Worm (Caenorhabditis elegans) whole organism, L3 larva: Measurements from ENCODE around the gene sri-30.

Experiments
- aly-2 ChIP-seq: fragments of 150-350 bp; optimal IDR thresholded peaks from 2 replicates; lab custom pipeline; 2014; ENCODE audit warnings: missing biosample characterization, missing genetic modification characterization
- ama-1 ChIP-seq: fragments of 150-350 bp; optimal IDR thresholded peaks from 2 replicates; lab custom pipeline; 2018
- ceh-16 ChIP-seq: sonication (generic microtip); optimal IDR thresholded peaks from 2 replicates; lab custom pipeline; 2017; ENCODE audit warnings: missing biosample characterization, missing genetic modification characterization
- ceh-82 ChIP-seq: fragments of 150-350 bp; optimal IDR thresholded peaks from 2 replicates; lab custom pipeline; 2014; ENCODE audit warnings: missing biosample characterization, missing genetic modification characterization
- ceh-9 ChIP-seq: sonication (generic microtip); optimal IDR thresholded peaks from 2 replicates; lab custom pipeline; 2018; ENCODE audit warnings: missing biosample characterization, missing genetic modification characterization
- daf-12 ChIP-seq: fragments of 150-350 bp; optimal IDR thresholded peaks from 2 replicates; lab custom pipeline; 2014; ENCODE audit warnings: missing biosample characterization, missing genetic modification reagents, missing genetic modification characterization
- egl-27 ChIP-seq: sonication (generic microtip); optimal IDR thresholded peaks from 4 replicates; lab custom pipeline; 2017; ENCODE audit warnings: missing biosample characterization, missing genetic modification reagents, missing genetic modification characterization
- elt-1 ChIP-seq: fragments of 150-350 bp; optimal IDR thresholded peaks from 2 replicates; lab custom pipeline; 2014; ENCODE audit warnings: missing biosample characterization, missing genetic modification characterization
- elt-3 ChIP-seq, 3 experiments: fragments of 150-350 bp in 1 of 3; sonication (generic microtip) in 2 of 3; optimal IDR thresholded peaks; 2 replicates in 2 of 3; 4 replicates in 1 of 3; lab custom pipeline; 2014 to 2017; ENCODE audit warnings: missing biosample characterization in 3 of 3, missing genetic modification characterization in 3 of 3
- fkh-10 ChIP-seq: sonication (generic microtip); optimal IDR thresholded peaks from 2 replicates; lab custom pipeline; 2017; ENCODE audit warnings: missing biosample characterization, missing genetic modification reagents, missing genetic modification characterization
- fkh-2 ChIP-seq: fragments of 150-350 bp; optimal IDR thresholded peaks from 2 replicates; lab custom pipeline; 2014; ENCODE audit warnings: missing biosample characterization, missing genetic modification reagents, missing genetic modification characterization
- fos-1 ChIP-seq: fragments of 150-350 bp; optimal IDR thresholded peaks from 2 replicates; lab custom pipeline; 2014; ENCODE audit warnings: missing biosample characterization, missing genetic modification characterization
- hmg-11 ChIP-seq: sonication (generic microtip); optimal IDR thresholded peaks from 2 replicates; lab custom pipeline; 2016; ENCODE audit warnings: missing genetic modification characterization, missing compliant biosample characterization
- jun-1 ChIP-seq: fragments of 150-350 bp; optimal IDR thresholded peaks from 2 replicates; lab custom pipeline; 2014; ENCODE audit warnings: missing biosample characterization, missing genetic modification reagents, missing genetic modification characterization
- lin-15B ChIP-seq: fragments of 150-350 bp; optimal IDR thresholded peaks from 2 replicates; lab custom pipeline; 2014; ENCODE audit warnings: missing biosample characterization, missing genetic modification characterization
- lsy-12 ChIP-seq: sonication (generic microtip); optimal IDR thresholded peaks from 2 replicates; lab custom pipeline; 2016; ENCODE audit warnings: mild to moderate bottlenecking, missing genetic modification characterization, missing compliant biosample characterization
- mdl-1 ChIP-seq: fragments of 150-350 bp; optimal IDR thresholded peaks from 2 replicates; lab custom pipeline; 2014; ENCODE audit warnings: missing biosample characterization, missing genetic modification characterization
- mml-1 ChIP-seq: fragments of 150-350 bp; sonication (generic microtip); optimal IDR thresholded peaks from 3 replicates; lab custom pipeline; 2014; ENCODE audit warnings: missing biosample characterization, missing genetic modification characterization
- nhr-11 ChIP-seq: fragments of 150-350 bp; optimal IDR thresholded peaks from 2 replicates; lab custom pipeline; 2014; ENCODE audit warnings: missing biosample characterization, missing genetic modification characterization
- nhr-12 ChIP-seq: fragments of 150-350 bp; optimal IDR thresholded peaks from 2 replicates; lab custom pipeline; 2014; ENCODE audit warnings: missing biosample characterization, missing genetic modification characterization
- nhr-23 ChIP-seq: fragments of 150-350 bp; optimal IDR thresholded peaks from 2 replicates; lab custom pipeline; 2014; ENCODE audit warnings: missing biosample characterization, missing genetic modification reagents, missing genetic modification characterization
- nhr-237 ChIP-seq: fragments of 150-350 bp; optimal IDR thresholded peaks from 2 replicates; lab custom pipeline; 2014; ENCODE audit warnings: missing biosample characterization, missing genetic modification characterization
- nhr-25 ChIP-seq: sonication (generic microtip); optimal IDR thresholded peaks from 2 replicates; lab custom pipeline; 2017; ENCODE audit warnings: missing biosample characterization, missing genetic modification characterization
- nhr-43 ChIP-seq: sonication (generic microtip); optimal IDR thresholded peaks from 2 replicates; lab custom pipeline; 2016; ENCODE audit warnings: mild to moderate bottlenecking, missing genetic modification characterization, missing compliant biosample characterization; ENCODE audit not compliant: poor library complexity, severe bottlenecking
- nhr-67 ChIP-seq: fragments of 150-350 bp; optimal IDR thresholded peaks from 2 replicates; lab custom pipeline; 2014; ENCODE audit warnings: missing biosample characterization, missing genetic modification characterization
- nhr-76 ChIP-seq: fragments of 150-350 bp; sonication (generic microtip); optimal IDR thresholded peaks from 5 replicates; lab custom pipeline; 2014; ENCODE audit warnings: missing biosample characterization, missing genetic modification characterization
- pha-4 ChIP-seq: fragments of 150-350 bp; optimal IDR thresholded peaks from 2 replicates; lab custom pipeline; 2014; ENCODE audit warnings: missing biosample characterization, missing genetic modification reagents, missing genetic modification characterization
- pqm-1 ChIP-seq: fragments of 150-350 bp; optimal IDR thresholded peaks from 2 replicates; lab custom pipeline; 2017; ENCODE audit warnings: missing biosample characterization, missing genetic modification characterization, inconsistent platforms
- skn-1 ChIP-seq: fragments of 150-350 bp; optimal IDR thresholded peaks from 2 replicates; lab custom pipeline; 2014; ENCODE audit warnings: missing biosample characterization, missing genetic modification characterization
- snpc-4 ChIP-seq: fragments of 150-350 bp; optimal IDR thresholded peaks from 2 replicates; lab custom pipeline; 2014; ENCODE audit warnings: missing biosample characterization, missing genetic modification characterization
- tbx-2 ChIP-seq: sonication (generic microtip); optimal IDR thresholded peaks from 2 replicates; lab custom pipeline; 2016; ENCODE audit warnings: mild to moderate bottlenecking, missing genetic modification characterization, missing compliant biosample characterization
- unc-39 ChIP-seq: sonication (generic microtip); optimal IDR thresholded peaks from 4 replicates; lab custom pipeline; 2017; ENCODE audit warnings: missing biosample characterization, missing genetic modification characterization
- unc-62 ChIP-seq: fragments of 150-350 bp; sonication (generic microtip); optimal IDR thresholded peaks from 4 replicates; lab custom pipeline; 2014; ENCODE audit warnings: missing biosample characterization, missing genetic modification reagents, missing genetic modification characterization
- zag-1 ChIP-seq: fragments of 150-350 bp; optimal IDR thresholded peaks from 2 replicates; lab custom pipeline; 2014; ENCODE audit warnings: missing biosample characterization, missing genetic modification characterization
- ztf-11 ChIP-seq: fragments of 150-350 bp; optimal IDR thresholded peaks from 2 replicates; lab custom pipeline; 2014; ENCODE audit warnings: missing biosample characterization, missing genetic modification characterization
- ztf-4 ChIP-seq: fragments of 150-350 bp; optimal IDR thresholded peaks from 2 replicates; lab custom pipeline; 2014; ENCODE audit warnings: missing biosample characterization, missing genetic modification characterization

sri-30 gene

ce11 chrII:3045875-3046274, at the start of gene sri-30:
Gene sri-30 (plus strand): TSS chrII:3046175.
- no peak for TF ChIP-seq nhr-237 (tag; lab: Kevin White, UChicago)
- TF ChIP-seq skn-1 (tag; lab: Kevin White, UChicago): no peak

DNA sequence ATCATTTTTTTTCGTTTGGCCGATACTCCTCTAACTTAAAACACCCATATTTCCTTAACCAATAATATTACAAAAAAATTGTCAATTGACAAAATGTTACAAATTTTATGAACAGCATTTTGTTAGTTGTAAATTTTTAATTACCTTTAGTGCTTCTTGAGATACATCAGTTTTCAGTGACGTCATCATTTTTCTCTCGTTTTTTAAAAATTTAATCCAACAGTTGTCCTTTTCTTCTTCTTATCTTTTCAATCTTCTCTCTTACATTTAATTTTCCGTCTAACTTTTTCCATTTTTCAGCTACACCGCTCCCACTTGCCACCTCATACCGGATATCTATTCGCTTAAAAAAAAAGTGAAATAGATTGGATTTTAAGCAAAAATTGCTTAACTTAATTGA, 49.3 kb upstream of the sri-30 start, which contains the start of gene lido-8:
Gene lido-8 (plus strand): TSS at position 301 of the 400 bp plus-strand sequence.
- TF ChIP-seq unc-39 (tag; lab: Kevin White, UChicago) (no peak), ztf-11 (tag; lab: Kevin White, UChicago) (no peak), elt-3 (tag; optimal IDR thresholded peaks at IDR 0.05; lab: Kevin White, UChicago) (no peak), zag-1 (no peak), fos-1 (tag; lab: Kevin White, UChicago) (no peak), nhr-67 (no peak), mdl-1 (tag; lab: Kevin White, UChicago) (no peak), snpc-4 (no peak), unc-62 (GFP tag; lab: Kevin White, UChicago) (no peak), pqm-1 (no peak), nhr-43 (tag; lab: Kevin White, UChicago) (no peak), lin-15B (no peak), aly-2 (tag; lab: Kevin White, UChicago) (no peak), lsy-12 (tag; lab: Kevin White, UChicago) (no peak), nhr-25 (no peak), hmg-11 (no peak), jun-1 (tag; lab: Kevin White, UChicago) (no peak)

DNA sequence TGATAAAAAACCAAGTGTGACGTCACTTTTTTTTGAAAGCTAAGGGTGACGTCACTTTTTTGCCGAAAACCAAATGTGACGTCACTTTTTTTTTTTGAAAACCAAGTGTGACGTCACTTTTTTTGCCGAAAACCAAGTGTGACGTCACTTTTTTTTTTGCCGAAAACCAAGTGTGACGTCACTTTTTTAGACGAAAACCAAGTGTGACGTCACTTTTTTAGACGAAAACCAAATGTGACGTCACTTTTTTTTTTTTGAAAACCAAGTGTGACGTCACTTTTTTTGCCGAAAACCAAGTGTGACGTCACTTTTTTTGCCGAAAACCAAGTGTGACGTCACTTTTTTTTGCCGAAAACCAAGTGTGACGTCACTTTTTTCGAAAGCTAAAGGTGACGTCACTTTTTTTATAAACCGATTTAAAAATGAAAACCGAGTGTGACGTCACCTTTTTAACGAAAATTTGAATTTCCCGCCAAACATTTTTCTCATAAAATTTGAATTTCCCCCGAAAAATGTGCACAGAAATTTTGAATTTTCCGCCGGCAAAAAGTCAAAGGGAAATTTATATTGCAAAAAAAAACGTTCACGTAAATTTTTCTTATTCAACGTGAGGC, 48.0 kb upstream of the sri-30 start:
- TF ChIP-seq lin-15B (no peak), egl-27 (tag; lab: Kevin White, UChicago) (no peak), jun-1 (tag; lab: Kevin White, UChicago) (no peak), mml-1 (tag; lab: Kevin White, UChicago) (no peak), elt-1 (no peak), nhr-67 (no peak), nhr-11 (tag; lab: Kevin White, UChicago) (no peak), ceh-82 (tag; lab: Kevin White, UChicago) (no peak), ceh-16 (tag; lab: Kevin White, UChicago) (no peak), nhr-43 (tag; lab: Kevin White, UChicago) (no peak), elt-3 (tag; optimal IDR thresholded peaks at IDR 0.05; lab: Kevin White, UChicago) (no peak), hmg-11 (no peak), daf-12 (tag; lab: Kevin White, UChicago) (no peak), snpc-4 (no peak), unc-39 (tag; lab: Kevin White, UChicago) (no peak), nhr-12 (tag; lab: Kevin White, UChicago) (no peak), aly-2 (tag; lab: Kevin White, UChicago) (no peak), fkh-10 (GFP tag; lab: Kevin White, UChicago) (no peak), nhr-23 (tag; lab: Kevin White, UChicago) (no peak)

DNA sequence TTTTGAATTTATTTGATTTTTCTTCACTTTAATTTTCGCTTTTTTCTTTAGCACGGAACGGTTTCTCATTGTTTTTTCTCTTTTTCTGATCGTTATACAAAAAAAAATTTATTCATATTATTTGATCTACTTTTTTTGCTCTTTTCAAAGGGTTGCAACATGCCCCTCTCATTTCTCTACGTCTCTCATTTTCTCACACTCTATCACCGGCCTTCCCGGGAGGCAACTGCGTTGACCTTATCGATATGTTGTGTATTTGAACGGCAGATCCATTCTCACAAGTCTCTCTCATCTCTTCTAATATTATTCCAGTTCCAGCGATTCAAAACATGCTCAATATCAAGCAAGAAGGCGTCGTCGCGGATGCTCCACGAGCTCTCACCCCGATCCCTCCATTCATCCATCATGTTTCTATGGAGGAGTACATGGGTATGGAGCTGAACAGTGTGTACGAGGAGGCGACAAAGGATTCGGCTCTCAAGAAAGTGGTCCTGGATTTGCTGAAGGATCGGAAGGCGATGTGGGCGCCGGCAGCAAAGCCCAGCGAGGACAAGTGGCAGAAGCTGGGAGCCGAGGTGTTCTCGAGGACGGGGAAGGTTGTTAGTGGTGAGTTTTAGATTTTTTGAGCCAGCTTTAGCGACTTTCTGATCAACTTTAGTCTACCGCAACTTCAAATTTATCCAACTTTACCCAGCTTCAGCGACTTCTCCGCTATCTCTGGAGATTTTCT, 45.3 kb upstream of the sri-30 start, which contains the start of gene lido-9:
Gene lido-9 (plus strand): TSS at position 234 of the 730 bp plus-strand sequence.
- TF ChIP-seq ztf-4 (tag; lab: Kevin White, UChicago) (no peak), ama-1 (lab: Kevin White, UChicago) (no peak), pha-4 (no peak), mml-1 (tag; lab: Kevin White, UChicago) (no peak), nhr-11 (tag; lab: Kevin White, UChicago) (no peak), snpc-4 (no peak), ceh-82 (tag; lab: Kevin White, UChicago) (no peak), skn-1 (tag; lab: Kevin White, UChicago) (no peak), nhr-76 (no peak), elt-3 (tag; optimal IDR thresholded peaks at IDR 0.05; lab: Kevin White, UChicago) (no peak), tbx-2 (tag; lab: Kevin White, UChicago) (no peak), aly-2 (tag; lab: Kevin White, UChicago) (no peak), nhr-237 (tag; lab: Kevin White, UChicago) (no peak), fkh-2 (no peak), ceh-9 (tag; lab: Kevin White, UChicago) (no peak), nhr-12 (tag; lab: Kevin White, UChicago) (no peak), fos-1 (tag; lab: Kevin White, UChicago) (no peak)
